Comparison of ENCODE assay signal across 3 fruit fly cellular contexts in genomic region chrX:3737774-3738173, dm6.
A peak's percentile ranks its signal among the peaks of the same experiment; 100 is the strongest.
TF ChIP-seq lines count a peak whose summit lies in the region.

No protein-coding gene starts in this region.

- TF ChIP-seq CTCF in whole organism, embryonic (GFP tag; optimal IDR thresholded peaks at IDR 0.05; lab: Kevin White, UChicago), result no peak

TF ChIP-seq in whole organism, embryonic, 481 proteins besides CTCF, POLR2A, EP300 and RAD21:
- TF ChIP-seq Deaf1 (tag; optimal IDR thresholded peaks at IDR 0.05; lab: Kevin White, UChicago) (peak; percentile 58), CG8478 (optimal IDR thresholded peaks at IDR 0.05; lab: Kevin White, UChicago) (peak; percentile 81), CG10321 (GFP tag; IDR thresholded peaks at IDR 0.05; lab: Robert Waterston, UW) (peak; percentile 82), cg (GFP tag; optimal IDR thresholded peaks at IDR 0.05; lab: Kevin White, UChicago) (peak; percentile 40), abd-A (tag; optimal IDR thresholded peaks at IDR 0.05; lab: Kevin White, UChicago) (peak; percentile 19), CG6654 (GFP tag; optimal IDR thresholded peaks at IDR 0.05; lab: Kevin White, UChicago) (no peak), trh (GFP tag; optimal IDR thresholded peaks at IDR 0.05; lab: Kevin White, UChicago) (no peak), CG1832 (GFP tag; optimal IDR thresholded peaks at IDR 0.05; lab: Kevin White, UChicago) (peak; percentile 84), HmgD (GFP tag; optimal IDR thresholded peaks at IDR 0.05; lab: Kevin White, UChicago) (no peak), Med (GFP tag; lab: Kevin White, UChicago) (peak; percentile 65), so (GFP tag; IDR thresholded peaks at IDR 0.05; lab: Robert Waterston, UW) (no peak), Gsc (GFP tag; IDR thresholded peaks at IDR 0.05; lab: Robert Waterston, UW) (no peak)
TF ChIP-seq in whole organism, embryonic: peak in this region for 7.

TF ChIP-seq in whole organism, prepupa, 60 proteins besides CTCF, POLR2A, EP300 and RAD21:
- TF ChIP-seq Eip78C (GFP tag; lab: Kevin White, UChicago) (peak; percentile 16), pdm3 (GFP tag; optimal IDR thresholded peaks at IDR 0.05; lab: Kevin White, UChicago) (no peak)
TF ChIP-seq in whole organism, prepupa: peak in this region for 1.

TF ChIP-seq in whole organism, wandering third instar larva, 38 proteins besides CTCF, POLR2A, EP300 and RAD21:
- TF ChIP-seq Dfd (GFP tag; optimal IDR thresholded peaks at IDR 0.05; lab: Kevin White, UChicago) (peak; percentile 19), dsf (GFP tag; optimal IDR thresholded peaks at IDR 0.05; lab: Kevin White, UChicago; ENCODE audit: borderline replicate concordance) (no peak), psq (GFP tag; optimal IDR thresholded peaks at IDR 0.05; lab: Kevin White, UChicago) (no peak), HLH106 (tag; optimal IDR thresholded peaks at IDR 0.05; lab: Kevin White, UChicago) (no peak), N (GFP tag; optimal IDR thresholded peaks at IDR 0.05; lab: Kevin White, UChicago) (no peak), sv (GFP tag; optimal IDR thresholded peaks at IDR 0.05; lab: Kevin White, UChicago) (no peak), Myc (optimal IDR thresholded peaks at IDR 0.05; lab: Kevin White, UChicago) (no peak), br (GFP tag; optimal IDR thresholded peaks at IDR 0.05; lab: Kevin White, UChicago) (no peak)
TF ChIP-seq in whole organism, wandering third instar larva: peak in this region for 1.
